Fruit fly (Drosophila melanogaster) whole organism, embryonic: ENCODE measurements around the gene ab.

ENCODE experiments used
- Abd-B ChIP-seq: fragments of 200-800 bp; sonication (Bioruptor generic); optimal IDR thresholded peaks from 2 replicates; lab custom pipeline; 2018; ENCODE audit warnings: missing biosample characterization, mild to moderate bottlenecking, missing genetic modification characterization, moderate library complexity
- Bdp1 ChIP-seq: fragments of 200-800 bp; sonication (Bioruptor generic); optimal IDR thresholded peaks from 3 replicates; lab custom pipeline; 2016; ENCODE audit warnings: missing biosample characterization, missing genetic modification characterization
- Bgb ChIP-seq: fragments of 200-800 bp; sonication (Bioruptor generic); IDR thresholded peaks from 2 replicates; pipeline ENCODE4 v1.3.6; 2022; ENCODE audit warnings: missing biosample characterization, missing genetic modification characterization; ENCODE audit not compliant: partially characterized antibody
- Bteb2 ChIP-seq: fragments of 200-800 bp; sonication (Bioruptor generic); optimal IDR thresholded peaks from 2 replicates; lab custom pipeline; 2016; ENCODE audit warnings: missing biosample characterization, missing genetic modification characterization
- C15 ChIP-seq: fragments of 200-800 bp; sonication (Bioruptor generic); IDR thresholded peaks from 3 replicates; pipeline ENCODE4 v1.3.6; 2022; ENCODE audit warnings: missing biosample characterization, missing genetic modification characterization
- CG11398 ChIP-seq: fragments of 200-800 bp; sonication (Bioruptor generic); optimal IDR thresholded peaks from 2 replicates; lab custom pipeline; 2016; ENCODE audit warnings: missing biosample characterization, missing genetic modification characterization
- CG12104 ChIP-seq: fragments of 200-800 bp; sonication (Bioruptor generic); optimal IDR thresholded peaks from 3 replicates; lab custom pipeline; 2016; ENCODE audit warnings: missing biosample characterization, missing genetic modification characterization
- CG1233 ChIP-seq: fragments of 200-800 bp; sonication (Bioruptor generic); optimal IDR thresholded peaks from 4 replicates; lab custom pipeline; 2018; ENCODE audit warnings: missing biosample characterization, mild to moderate bottlenecking, missing genetic modification characterization
- CG12391 ChIP-seq: fragments of 200-800 bp; sonication (Bioruptor generic); optimal IDR thresholded peaks from 3 replicates; lab custom pipeline; 2018; ENCODE audit warnings: missing biosample characterization, mild to moderate bottlenecking, missing genetic modification characterization, moderate library complexity
- CG13287 ChIP-seq: fragments of 200-800 bp; sonication (Bioruptor generic); IDR thresholded peaks from 2 replicates; pipeline ENCODE4 v1.3.6; 2022; ENCODE audit warnings: missing biosample characterization, missing genetic modification characterization; ENCODE audit not compliant: partially characterized antibody
- CG14441 ChIP-seq: fragments of 200-800 bp; sonication (Bioruptor generic); IDR thresholded peaks from 2 replicates; pipeline ENCODE4 v1.3.6; 2022; ENCODE audit warnings: missing biosample characterization, missing genetic modification characterization
- CG17328 ChIP-seq: fragments of 200-800 bp; sonication (Bioruptor generic); IDR thresholded peaks from 2 replicates; pipeline ENCODE4 v1.3.6; 2022; ENCODE audit warnings: missing biosample characterization, missing genetic modification characterization
- CG30020 ChIP-seq: fragments of 200-800 bp; optimal IDR thresholded peaks from 2 replicates; lab custom pipeline; 2019; ENCODE audit warnings: missing biosample characterization, mild to moderate bottlenecking, missing genetic modification characterization, moderate library complexity
- CG34422 ChIP-seq: fragments of 200-800 bp; sonication (Bioruptor generic); IDR thresholded peaks from 3 replicates; pipeline ENCODE4 v1.3.6; 2022; ENCODE audit warnings: missing biosample characterization, missing genetic modification characterization
- CG4282 ChIP-seq: fragments of 200-800 bp; sonication (Bioruptor generic); optimal IDR thresholded peaks from 2 replicates; lab custom pipeline; 2016; ENCODE audit warnings: missing biosample characterization, missing genetic modification characterization
- CG5180 ChIP-seq: fragments of 200-800 bp; sonication (Bioruptor generic); optimal IDR thresholded peaks from 3 replicates; lab custom pipeline; 2017; ENCODE audit warnings: missing biosample characterization, missing genetic modification characterization, mild to moderate bottlenecking, moderate library complexity, missing genetic modification reagents
- CG6813 ChIP-seq: fragments of 200-800 bp; sonication (Bioruptor generic); optimal IDR thresholded peaks from 2 replicates; lab custom pipeline; 2017; ENCODE audit warnings: missing biosample characterization, missing genetic modification characterization, mild to moderate bottlenecking, moderate library complexity, missing genetic modification reagents
- CG7963 ChIP-seq: fragments of 200-800 bp; sonication (Bioruptor generic); IDR thresholded peaks from 3 replicates; pipeline ENCODE4 v1.3.6; 2022; ENCODE audit warnings: missing biosample characterization, missing genetic modification characterization; ENCODE audit not compliant: partially characterized antibody
- CG8478 ChIP-seq: fragments of >200 bp; optimal IDR thresholded peaks from 2 replicates; lab custom pipeline; 2018
- Dfd ChIP-seq, 2 experiments: fragments of >200 bp; optimal IDR thresholded peaks; 2 replicates each; lab custom pipeline; 2017; ENCODE audit warnings: missing biosample characterization in 2 of 2, missing genetic modification characterization in 2 of 2
- Doc2 ChIP-seq: fragments of 200-800 bp; sonication (Bioruptor generic); IDR thresholded peaks from 2 replicates; pipeline ENCODE4 v1.3.6; 2022; ENCODE audit warnings: missing biosample characterization, missing genetic modification characterization
- Dp ChIP-seq: fragments of 200-800 bp; sonication (Bioruptor generic); optimal IDR thresholded peaks from 2 replicates; lab custom pipeline; 2018; ENCODE audit warnings: missing biosample characterization, mild to moderate bottlenecking, missing genetic modification characterization, moderate library complexity
- E2f2 ChIP-seq: fragments of 200-800 bp; sonication (Bioruptor generic); IDR thresholded peaks from 2 replicates; pipeline ENCODE4 v1.3.6; 2022; ENCODE audit warnings: missing biosample characterization, missing genetic modification characterization
- ERR ChIP-seq: fragments of 200-800 bp; sonication (Bioruptor generic); optimal IDR thresholded peaks from 2 replicates; lab custom pipeline; 2016; ENCODE audit warnings: missing biosample characterization, missing genetic modification characterization
- Jarid2 ChIP-seq: fragments of 200-800 bp; sonication (Bioruptor generic); optimal IDR thresholded peaks from 3 replicates; lab custom pipeline; 2017; ENCODE audit warnings: mild to moderate bottlenecking, missing biosample characterization, missing genetic modification reagents, missing genetic modification characterization
- Kr ChIP-seq: fragments of 200-800 bp; sonication (Bioruptor generic); optimal IDR thresholded peaks from 2 replicates; lab custom pipeline; 2017; ENCODE audit warnings: missing biosample characterization, mild to moderate bottlenecking, missing genetic modification characterization
- Med ChIP-seq: fragments of 200-800 bp; sonication (Bioruptor generic); peaks from one replicate; lab custom pipeline; 2016; ENCODE audit warnings: missing biosample characterization, missing genetic modification characterization, mild to moderate bottlenecking, inconsistent platforms, moderate library complexity
- Mes4 ChIP-seq: fragments of 200-800 bp; sonication (Bioruptor generic); optimal IDR thresholded peaks from 2 replicates; lab custom pipeline; 2016; ENCODE audit warnings: missing biosample characterization, missing genetic modification characterization
- NFAT ChIP-seq: fragments of 200-800 bp; sonication (Bioruptor generic); IDR thresholded peaks from 2 replicates; pipeline ENCODE4 v1.3.6; 2022; ENCODE audit warnings: missing biosample characterization, missing genetic modification characterization
- NK7.1 ChIP-seq: fragments of 200-800 bp; sonication (Bioruptor generic); optimal IDR thresholded peaks from 3 replicates; lab custom pipeline; 2016; ENCODE audit warnings: missing biosample characterization, missing genetic modification characterization
- Opbp ChIP-seq: fragments of 200-800 bp; sonication (Bioruptor generic); IDR thresholded peaks from 3 replicates; pipeline ENCODE4 v1.3.6; 2022; ENCODE audit warnings: missing biosample characterization, missing genetic modification characterization; ENCODE audit not compliant: partially characterized antibody
- abd-A ChIP-seq: fragments of 200-800 bp; sonication (Bioruptor generic); optimal IDR thresholded peaks from 3 replicates; lab custom pipeline; 2019; ENCODE audit warnings: missing biosample characterization, mild to moderate bottlenecking, missing genetic modification characterization, moderate library complexity
- al ChIP-seq: fragments of 200-800 bp; sonication (Bioruptor generic); IDR thresholded peaks from 2 replicates; pipeline ENCODE4 v1.3.6; 2022; ENCODE audit warnings: missing biosample characterization, missing genetic modification characterization
- amos ChIP-seq: fragments of 200-800 bp; sonication (Bioruptor generic); IDR thresholded peaks from 2 replicates; pipeline ENCODE4 v1.3.6; 2022; ENCODE audit warnings: missing biosample characterization, missing genetic modification characterization; ENCODE audit not compliant: partially characterized antibody
- ato ChIP-seq: fragments of 200-800 bp; sonication (Bioruptor generic); IDR thresholded peaks from 2 replicates; pipeline ENCODE4 v1.3.6; 2022; ENCODE audit warnings: missing biosample characterization, missing genetic modification characterization; ENCODE audit not compliant: partially characterized antibody
- chinmo ChIP-seq: fragments of 200-800 bp; sonication (Bioruptor generic); IDR thresholded peaks from 4 replicates; pipeline ENCODE4 v1.3.6; 2022; ENCODE audit warnings: missing biosample characterization, missing genetic modification characterization; ENCODE audit not compliant: partially characterized antibody
- chn ChIP-seq: fragments of 200-800 bp; sonication (Bioruptor generic); optimal IDR thresholded peaks from 2 replicates; lab custom pipeline; 2016; ENCODE audit warnings: missing biosample characterization, missing genetic modification characterization
- ci ChIP-seq: fragments of 200-800 bp; sonication (Bioruptor generic); IDR thresholded peaks from 3 replicates; pipeline ENCODE4 v1.3.6; 2022; ENCODE audit warnings: missing biosample characterization, missing genetic modification characterization
- dm ChIP-seq: fragments of 200-800 bp; sonication (Bioruptor generic); optimal IDR thresholded peaks from 3 replicates; lab custom pipeline; 2016; ENCODE audit warnings: missing biosample characterization, missing genetic modification characterization
- gcm2 ChIP-seq: fragments of 200-800 bp; sonication (Bioruptor generic); optimal IDR thresholded peaks from 2 replicates; lab custom pipeline; 2016; ENCODE audit warnings: missing biosample characterization, missing genetic modification characterization
- inv ChIP-seq: fragments of 200-800 bp; sonication (Bioruptor generic); IDR thresholded peaks from 2 replicates; pipeline ENCODE4 v1.3.6; 2022; ENCODE audit warnings: missing biosample characterization, missing genetic modification characterization; ENCODE audit not compliant: partially characterized antibody
- knrl ChIP-seq: fragments of 200-800 bp; sonication (Bioruptor generic); IDR thresholded peaks from 3 replicates; pipeline ENCODE4 v1.3.6; 2022; ENCODE audit warnings: missing biosample characterization, missing genetic modification characterization; ENCODE audit not compliant: partially characterized antibody
- pzg ChIP-seq: fragments of 200-800 bp; sonication (Bioruptor generic); optimal IDR thresholded peaks from 3 replicates; lab custom pipeline; 2018; ENCODE audit warnings: missing biosample characterization, mild to moderate bottlenecking, missing genetic modification characterization, moderate library complexity
- rib ChIP-seq: fragments of 200-800 bp; sonication (Bioruptor generic); IDR thresholded peaks from 2 replicates; pipeline ENCODE4 v1.3.6; 2022; ENCODE audit warnings: missing biosample characterization, missing genetic modification characterization
- ro ChIP-seq: fragments of 200-800 bp; sonication (Bioruptor generic); IDR thresholded peaks from 2 replicates; pipeline ENCODE4 v1.3.6; 2022; ENCODE audit warnings: missing biosample characterization, missing genetic modification characterization
- slbo ChIP-seq: fragments of 200-800 bp; sonication (Bioruptor generic); IDR thresholded peaks from 2 replicates; pipeline ENCODE4 v1.3.6; 2022; ENCODE audit warnings: missing biosample characterization, missing genetic modification characterization
- sr ChIP-seq: fragments of 200-800 bp; sonication (Bioruptor generic); IDR thresholded peaks from 3 replicates; pipeline ENCODE4 v1.3.6; 2022; ENCODE audit warnings: missing biosample characterization, missing genetic modification characterization
- zen2 ChIP-seq: fragments of 200-800 bp; sonication (Bioruptor generic); IDR thresholded peaks from 3 replicates; pipeline ENCODE4 v1.3.6; 2022; ENCODE audit warnings: missing biosample characterization, missing genetic modification characterization; ENCODE audit not compliant: partially characterized antibody

The ab gene

dm6 chr2L:11268933-11269631, 58.6 kb downstream of the ab start, which contains the start of gene cmet (continued):
- TF ChIP-seq CG5180 (GFP tag; lab: Kevin White, UChicago): no peak

DNA sequence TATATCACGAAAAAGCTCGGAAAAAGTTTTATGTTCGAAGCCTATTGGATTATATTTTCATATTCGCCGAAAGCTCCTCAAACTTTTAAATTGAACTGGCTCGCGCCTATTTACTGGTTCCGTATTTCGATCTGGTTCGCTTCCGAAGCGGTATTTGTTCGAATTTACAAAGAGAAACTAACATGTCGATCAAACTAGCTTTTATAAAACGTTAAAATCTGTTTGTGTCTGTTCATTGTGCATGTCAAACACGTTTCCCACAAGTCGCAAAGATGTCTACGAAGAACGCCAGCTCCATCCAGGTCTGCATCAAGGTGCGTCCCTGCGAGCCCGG, 59.1 kb downstream of the ab start, which contains the start of gene cana:
cana (plus strand) TSS at position 149 of the 334 bp plus-strand sequence.
- no peak for TF ChIP-seq Abd-B (GFP tag; lab: Kevin White, UChicago)
- TF ChIP-seq Bdp1 (GFP tag; lab: Kevin White, UChicago): no peak
- TF ChIP-seq inv (GFP tag; lab: Robert Waterston, UW): no peak; the same call in 1 of the 2 replicates
- TF ChIP-seq ro: no peak
- TF ChIP-seq E2f2: peak; percentile 88
- TF ChIP-seq CG30020: no peak
- no peak for TF ChIP-seq slbo (GFP tag; lab: Robert Waterston, UW)
- no peak for TF ChIP-seq CG4282 (GFP tag; lab: Kevin White, UChicago)
- TF ChIP-seq zen2 (GFP tag; lab: Robert Waterston, UW): no peak
- TF ChIP-seq chinmo (GFP tag; lab: Robert Waterston, UW): no peak
- TF ChIP-seq CG12391 (tag; lab: Kevin White, UChicago): no peak
- TF ChIP-seq CG14441 (GFP tag; lab: Robert Waterston, UW): no peak
- TF ChIP-seq C15: no peak
- no peak for TF ChIP-seq sr (GFP tag; lab: Robert Waterston, UW)
- no peak for TF ChIP-seq chn (GFP tag; lab: Kevin White, UChicago)
- no peak for TF ChIP-seq CG34422 (GFP tag; lab: Robert Waterston, UW)
- peak; percentile 81 for TF ChIP-seq Dp (GFP tag; lab: Kevin White, UChicago)
- no peak for TF ChIP-seq al
- TF ChIP-seq Jarid2 (GFP tag; lab: Kevin White, UChicago): no peak
- no peak for TF ChIP-seq Doc2
- TF ChIP-seq Dfd (GFP tag; optimal IDR thresholded peaks at IDR 0.05; lab: Kevin White, UChicago): no peak
- TF ChIP-seq amos: peak; percentile 64; the same call in 1 of the 2 replicates
- no peak for TF ChIP-seq Mes4 (GFP tag; lab: Kevin White, UChicago)
- no peak for TF ChIP-seq CG12104 (GFP tag; lab: Kevin White, UChicago)
- no peak for TF ChIP-seq CG8478 (lab: Kevin White, UChicago)
- TF ChIP-seq Bgb (GFP tag; lab: Robert Waterston, UW): peak; percentile 40
- TF ChIP-seq abd-A (tag; lab: Kevin White, UChicago): no peak
- TF ChIP-seq CG11398 (GFP tag; lab: Kevin White, UChicago): no peak
- TF ChIP-seq CG7963: no peak
- TF ChIP-seq gcm2 (GFP tag; lab: Kevin White, UChicago): no peak
- no peak for TF ChIP-seq Med (GFP tag; lab: Kevin White, UChicago)
- TF ChIP-seq CG1233 (GFP tag; lab: Kevin White, UChicago): no peak
- peak; percentile 32; the same call in 1 of the 3 replicates for TF ChIP-seq knrl
- no peak for TF ChIP-seq ERR (GFP tag; lab: Kevin White, UChicago)
- peak; percentile 25 for TF ChIP-seq pzg
- TF ChIP-seq CG17328 (GFP tag; lab: Robert Waterston, UW): no peak
- TF ChIP-seq CG6813: no peak
- TF ChIP-seq NFAT (GFP tag; lab: Robert Waterston, UW): no peak
- TF ChIP-seq rib (GFP tag; lab: Robert Waterston, UW): no peak
- TF ChIP-seq NK7.1 (GFP tag; lab: Kevin White, UChicago): no peak
- TF ChIP-seq Kr (GFP tag; lab: Kevin White, UChicago): no peak
- no peak for TF ChIP-seq ci
- TF ChIP-seq Bteb2 (GFP tag; lab: Kevin White, UChicago): no peak
- no peak for TF ChIP-seq dm (GFP tag; lab: Kevin White, UChicago)
- TF ChIP-seq CG13287 (GFP tag; lab: Robert Waterston, UW): peak; percentile 48
- TF ChIP-seq Opbp (GFP tag; lab: Robert Waterston, UW): no peak
- TF ChIP-seq ato (GFP tag; lab: Robert Waterston, UW): no peak
